Fruit fly (Drosophila melanogaster): ENCODE results near the gene CG6683.
A peak's percentile ranks its signal among the peaks of the same experiment; 100 is the strongest.

Gene CG6683

DNA sequence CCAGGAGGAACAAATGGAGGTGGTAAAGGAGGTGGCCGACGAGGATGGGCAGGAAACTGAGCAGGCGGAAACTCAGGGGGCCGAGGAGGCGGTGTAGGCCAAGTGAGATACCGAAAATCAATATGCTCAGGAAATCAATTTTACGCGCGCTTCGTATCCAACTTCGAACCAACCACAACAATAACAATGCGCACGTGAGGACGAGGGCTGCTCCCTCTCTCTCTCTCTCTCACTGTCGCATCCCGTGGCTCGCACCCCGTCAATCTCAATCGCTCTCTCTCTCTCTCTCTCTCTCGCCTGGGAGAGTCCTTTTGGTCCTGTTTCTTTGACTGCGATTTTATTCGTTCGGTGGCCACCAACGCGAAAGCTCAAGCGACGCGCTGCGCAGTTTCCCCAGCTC is 2.3 kb downstream of the CG6683 start, which contains the start of gene CG6765 (continued):
- TF ChIP-seq CG7556 (GFP tag; optimal IDR thresholded peaks at IDR 0.05) (no peak), sug (tag; optimal IDR thresholded peaks at IDR 0.05) (no peak), Atf3 (GFP tag; optimal IDR thresholded peaks at IDR 0.05) (no peak), CG11723 (GFP tag; optimal IDR thresholded peaks at IDR 0.05) (no peak), gt (GFP tag; IDR thresholded peaks at IDR 0.05) (no peak), Myb (GFP tag; optimal IDR thresholded peaks at IDR 0.05) (no peak), chm (GFP tag; IDR thresholded peaks at IDR 0.05) (no peak), CG7357 (GFP tag; IDR thresholded peaks at IDR 0.05) (no peak), CG17385 (GFP tag; optimal IDR thresholded peaks at IDR 0.05) (no peak), grn (GFP tag; optimal IDR thresholded peaks at IDR 0.05) (no peak), NC2α (GFP tag; optimal IDR thresholded peaks at IDR 0.05) (no peak), caup (GFP tag; optimal IDR thresholded peaks at IDR 0.05; ENCODE audit: severe bottlenecking) (no peak), D (optimal IDR thresholded peaks at IDR 0.05) (no peak), D (GFP tag; optimal IDR thresholded peaks at IDR 0.05) (no peak), CG8765 (GFP tag; IDR thresholded peaks at IDR 0.05) (no peak), mld (GFP tag; IDR thresholded peaks at IDR 0.05; ENCODE audit: partially characterized antibody) (0 out of 3 replicates have a peak, but pooled peaks have one; percentile 31), CG42726 (GFP tag; IDR thresholded peaks at IDR 0.05; ENCODE audit: partially characterized antibody) (no peak), CG1603 (tag; optimal IDR thresholded peaks at IDR 0.05) (no peak), Sin3A (optimal IDR thresholded peaks at IDR 0.05) (no peak), CG7786 (GFP tag; optimal IDR thresholded peaks at IDR 0.05) (no peak), rib (GFP tag; IDR thresholded peaks at IDR 0.05) (no peak), sd (tag; optimal IDR thresholded peaks at IDR 0.05) (no peak), Meics (GFP tag; optimal IDR thresholded peaks at IDR 0.05) (no peak), Hmr (GFP tag; optimal IDR thresholded peaks at IDR 0.05) (peak; percentile 18), ranshi (GFP tag; IDR thresholded peaks at IDR 0.05) (no peak), CG31388 (GFP tag; optimal IDR thresholded peaks at IDR 0.05) (no peak), CG11504 (tag; optimal IDR thresholded peaks at IDR 0.05) (no peak), pzg (GFP tag; optimal IDR thresholded peaks at IDR 0.05) (no peak), Dip2 (GFP tag; IDR thresholded peaks at IDR 0.05) (no peak), jigr1 (GFP tag; IDR thresholded peaks at IDR 0.05) (no peak), CG10959 (GFP tag; IDR thresholded peaks at IDR 0.05) (no peak), CG5180 (GFP tag; optimal IDR thresholded peaks at IDR 0.05) (peak; percentile 64), Adf1 (GFP tag; IDR thresholded peaks at IDR 0.05) (peak; percentile 6; the same call in 1 of the 2 replicates), scrt (GFP tag; optimal IDR thresholded peaks at IDR 0.05) (no peak), fd3F (GFP tag; optimal IDR thresholded peaks at IDR 0.05) (no peak), CG12769 (tag; optimal IDR thresholded peaks at IDR 0.05) (no peak), CG4730 (GFP tag; IDR thresholded peaks at IDR 0.05) (no peak), CG14050 (GFP tag; IDR thresholded peaks at IDR 0.05) (no peak), toy (GFP tag; IDR thresholded peaks at IDR 0.05) (no peak), CG34422 (GFP tag; IDR thresholded peaks at IDR 0.05) (peak; percentile 44; the same call in 1 of the 3 replicates), Atf6 (GFP tag; IDR thresholded peaks at IDR 0.05) (no peak), CG12155 (GFP tag; optimal IDR thresholded peaks at IDR 0.05) (no peak), Asciz (GFP tag; optimal IDR thresholded peaks at IDR 0.05) (no peak), odd (GFP tag; optimal IDR thresholded peaks at IDR 0.05) (no peak), Deaf1 (tag; optimal IDR thresholded peaks at IDR 0.05) (peak; percentile 57), CG3065 (GFP tag; optimal IDR thresholded peaks at IDR 0.05) (no peak), CG7963 (GFP tag; IDR thresholded peaks at IDR 0.05; ENCODE audit: partially characterized antibody) (no peak), CG15073 (GFP tag; optimal IDR thresholded peaks at IDR 0.05) (no peak), mirr (GFP tag; optimal IDR thresholded peaks at IDR 0.05) (no peak), dysf (GFP tag; IDR thresholded peaks at IDR 0.05) (no peak), CG32767 (GFP tag; IDR thresholded peaks at IDR 0.05) (no peak), Oli (tag; optimal IDR thresholded peaks at IDR 0.05) (no peak), CG15696 (tag; optimal IDR thresholded peaks at IDR 0.05) (no peak)
